Fruit fly (Drosophila melanogaster): ENCODE results near the gene CG15432.

The CG15432 gene

DNA sequence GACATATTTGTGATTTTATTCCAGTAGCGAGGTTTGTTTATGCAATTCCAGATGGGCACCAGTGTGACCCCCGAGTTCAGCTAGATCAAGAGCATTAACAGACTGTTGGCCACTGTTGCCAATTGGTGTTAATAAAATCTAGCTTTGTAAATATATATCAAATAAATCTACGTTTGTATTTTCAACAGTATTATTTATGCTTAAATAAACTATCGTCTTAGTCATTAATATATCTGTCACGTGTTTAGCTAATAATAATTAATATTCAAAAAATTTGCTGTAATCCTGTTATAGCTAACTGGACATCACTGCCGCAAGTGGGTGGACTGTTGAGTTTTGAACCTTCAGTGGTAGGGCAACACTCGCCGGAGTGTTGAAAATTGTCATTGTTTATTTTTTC lies 17.4 kb downstream of the CG15432 start, which contains the start of the genes mRpL27 and CG15435:
Gene mRpL27, minus strand, starts transcription at position 96 of the 400 bp plus-strand sequence.
Gene CG15435, plus strand, starts transcription at position 187 of the 400 bp plus-strand sequence.
- no peak for TF ChIP-seq CG5204 (GFP tag; optimal IDR thresholded peaks at IDR 0.05)
- peak; percentile 20 for TF ChIP-seq cic (GFP tag; optimal IDR thresholded peaks at IDR 0.05)
- peak; percentile 66 for TF ChIP-seq Mnt (GFP tag; optimal IDR thresholded peaks at IDR 0.05)
- TF ChIP-seq tj (GFP tag; optimal IDR thresholded peaks at IDR 0.05), result peak; percentile 10
- TF ChIP-seq bab1 (GFP tag; optimal IDR thresholded peaks at IDR 0.05), result peak; percentile 49
- peak; percentile 26 for TF ChIP-seq CG7045 (GFP tag; optimal IDR thresholded peaks at IDR 0.05)
- no peak for TF ChIP-seq ovo (GFP tag; optimal IDR thresholded peaks at IDR 0.05)
- TF ChIP-seq CG11617 (GFP tag; optimal IDR thresholded peaks at IDR 0.05), result peak; percentile 42
- TF ChIP-seq cnc (optimal IDR thresholded peaks at IDR 0.05), result no peak
- no peak for TF ChIP-seq Clk (GFP tag; optimal IDR thresholded peaks at IDR 0.05)
- TF ChIP-seq CG1620 (GFP tag; optimal IDR thresholded peaks at IDR 0.05), result peak; percentile 50
- no peak for TF ChIP-seq kay (GFP tag; ENCODE audit: borderline replicate concordance)
- TF ChIP-seq Hr96 (GFP tag; optimal IDR thresholded peaks at IDR 0.05), result peak; percentile 54
- TF ChIP-seq pad (GFP tag; optimal IDR thresholded peaks at IDR 0.05), result peak; percentile 31
- peak; percentile 61 for TF ChIP-seq toe (GFP tag; optimal IDR thresholded peaks at IDR 0.05)
- peak; percentile 41 for TF ChIP-seq CG7101 (tag; optimal IDR thresholded peaks at IDR 0.05)
- TF ChIP-seq CG12768 (GFP tag; optimal IDR thresholded peaks at IDR 0.05), result peak; percentile 74
- peak; percentile 2 for TF ChIP-seq CG33017 (tag; optimal IDR thresholded peaks at IDR 0.05)
- TF ChIP-seq Crg-1 (GFP tag; optimal IDR thresholded peaks at IDR 0.05), result no peak
- TF ChIP-seq CG14711 (tag; optimal IDR thresholded peaks at IDR 0.05), result peak; percentile 81

DNA sequence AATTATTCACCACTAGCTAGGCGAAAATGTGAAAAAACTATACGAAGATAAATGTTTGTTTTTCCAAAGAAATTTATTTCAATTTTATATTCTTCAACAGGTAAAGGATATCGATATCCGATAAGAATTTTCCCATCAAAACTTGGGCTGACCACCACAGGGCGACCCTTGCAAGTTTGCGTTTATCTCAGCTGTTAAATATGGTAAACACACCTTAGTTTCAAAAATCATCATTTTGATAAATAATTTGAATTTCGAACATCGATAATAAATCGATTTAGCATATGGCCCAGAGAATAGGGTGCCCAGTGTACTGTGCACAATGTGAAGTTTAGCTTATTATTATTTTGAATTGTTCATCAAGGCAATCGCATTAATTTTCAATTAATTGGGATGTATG lies 21.2 kb downstream of the CG15432 start, which contains the start of the genes CG15443 and Paris:
Gene CG15443, minus strand, starts transcription at position 125 of the 400 bp plus-strand sequence.
Gene Paris, plus strand, starts transcription at position 289 of the 400 bp plus-strand sequence.
- TF ChIP-seq kay (GFP tag; ENCODE audit: borderline replicate concordance) (no peak), CG7101 (tag; optimal IDR thresholded peaks at IDR 0.05) (no peak), CG14711 (tag; optimal IDR thresholded peaks at IDR 0.05) (no peak), toe (GFP tag; optimal IDR thresholded peaks at IDR 0.05) (no peak), Crg-1 (GFP tag; optimal IDR thresholded peaks at IDR 0.05) (peak; percentile 34), pad (GFP tag; optimal IDR thresholded peaks at IDR 0.05) (no peak)

DNA sequence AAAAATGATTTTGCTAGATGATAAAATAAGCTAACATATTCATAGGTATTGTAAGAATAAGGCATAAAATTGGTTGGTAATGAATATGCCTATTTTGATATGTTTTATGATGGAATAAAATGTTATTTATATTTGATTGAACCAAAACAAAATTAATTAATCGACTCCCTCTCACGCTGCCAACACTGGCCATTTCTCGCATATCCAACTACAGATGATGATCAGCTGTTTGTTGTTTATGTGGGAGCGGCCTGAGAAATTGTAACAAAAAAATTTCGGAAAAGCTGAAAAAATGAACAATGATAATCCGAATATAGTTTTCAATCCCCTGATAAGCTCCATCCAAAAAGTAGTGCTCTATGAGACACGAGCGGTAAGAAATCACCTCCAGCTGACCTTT lies 22.8 kb downstream of the CG15432 start, which contains the start of gene FIG4:
Gene FIG4, plus strand, starts transcription at position 229 of the 400 bp plus-strand sequence.
- TF ChIP-seq Crg-1 (GFP tag; optimal IDR thresholded peaks at IDR 0.05), result no peak
- TF ChIP-seq bab1 (GFP tag; optimal IDR thresholded peaks at IDR 0.05), result peak; percentile 59
- TF ChIP-seq CG5204 (GFP tag; optimal IDR thresholded peaks at IDR 0.05), result no peak
- TF ChIP-seq Hr96 (GFP tag; optimal IDR thresholded peaks at IDR 0.05), result no peak
- no peak for TF ChIP-seq pad (GFP tag; optimal IDR thresholded peaks at IDR 0.05)
- TF ChIP-seq CG14711 (tag; optimal IDR thresholded peaks at IDR 0.05), result no peak

DNA sequence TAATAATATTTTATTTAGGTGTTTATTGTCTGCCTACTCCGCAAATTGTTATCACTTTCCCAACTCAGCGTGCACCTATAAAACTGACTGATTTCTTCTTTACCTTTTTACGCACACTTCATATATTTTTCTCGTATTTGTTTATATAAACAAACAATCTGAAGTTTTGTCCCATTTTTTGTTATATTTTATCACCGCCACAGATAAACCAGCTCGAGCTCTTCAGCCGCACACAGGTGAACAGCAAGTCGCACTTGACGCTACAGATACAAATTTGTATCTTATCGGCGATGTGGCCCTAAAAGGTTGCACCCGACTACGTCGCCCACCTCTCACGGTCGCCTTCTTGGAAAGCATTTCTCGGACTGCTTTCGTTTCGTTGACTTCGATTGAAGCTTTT lies 33.3 kb downstream of the CG15432 start:
- TF ChIP-seq pad (GFP tag; optimal IDR thresholded peaks at IDR 0.05) (no peak), CG7045 (GFP tag; optimal IDR thresholded peaks at IDR 0.05) (no peak), toe (GFP tag; optimal IDR thresholded peaks at IDR 0.05) (no peak), CG11617 (GFP tag; optimal IDR thresholded peaks at IDR 0.05) (peak; percentile 7), CG33017 (tag; optimal IDR thresholded peaks at IDR 0.05) (no peak), ovo (GFP tag; optimal IDR thresholded peaks at IDR 0.05) (no peak), CG7101 (tag; optimal IDR thresholded peaks at IDR 0.05) (no peak), cnc (optimal IDR thresholded peaks at IDR 0.05) (no peak), CG12768 (GFP tag; optimal IDR thresholded peaks at IDR 0.05) (peak; percentile 8), bab1 (GFP tag; optimal IDR thresholded peaks at IDR 0.05) (no peak), Clk (GFP tag; optimal IDR thresholded peaks at IDR 0.05) (no peak), cic (GFP tag; optimal IDR thresholded peaks at IDR 0.05) (peak; percentile 21)

DNA sequence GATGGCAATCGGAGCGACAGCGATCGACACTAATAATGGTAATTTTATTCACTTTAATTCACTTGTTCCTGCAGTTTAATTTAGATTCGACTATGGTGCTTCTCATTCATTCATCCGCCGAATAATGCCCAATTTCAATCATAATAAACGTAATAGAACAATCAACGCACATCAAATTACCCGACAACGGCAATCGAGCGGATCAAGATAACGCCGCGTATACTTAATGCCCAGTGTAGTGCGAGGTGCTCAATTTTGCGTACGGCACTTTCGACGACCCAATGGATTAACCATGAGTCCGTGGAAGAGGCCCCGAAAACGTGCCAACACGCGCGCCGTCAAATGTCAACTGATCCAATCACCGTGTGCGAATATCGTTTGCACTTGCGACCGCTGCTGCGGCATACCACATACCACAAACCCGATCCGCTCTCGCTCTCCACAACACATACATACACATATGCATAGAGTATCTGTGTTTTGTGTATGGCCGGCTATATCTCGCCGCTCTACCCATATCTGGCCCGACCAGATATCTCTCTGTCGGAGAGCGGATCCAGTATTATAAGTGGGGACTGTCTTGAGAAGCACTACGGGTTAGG lies 34.7 kb downstream of the CG15432 start, which contains the start of gene ine:
Gene ine, minus strand, starts transcription at position 351 of the 602 bp plus-strand sequence.
- TF ChIP-seq cnc (optimal IDR thresholded peaks at IDR 0.05) (no peak), Clk (GFP tag; optimal IDR thresholded peaks at IDR 0.05) (no peak), Mnt (GFP tag; optimal IDR thresholded peaks at IDR 0.05) (peak; percentile 1), pad (GFP tag; optimal IDR thresholded peaks at IDR 0.05) (no peak), cic (GFP tag; optimal IDR thresholded peaks at IDR 0.05) (no peak)

DNA sequence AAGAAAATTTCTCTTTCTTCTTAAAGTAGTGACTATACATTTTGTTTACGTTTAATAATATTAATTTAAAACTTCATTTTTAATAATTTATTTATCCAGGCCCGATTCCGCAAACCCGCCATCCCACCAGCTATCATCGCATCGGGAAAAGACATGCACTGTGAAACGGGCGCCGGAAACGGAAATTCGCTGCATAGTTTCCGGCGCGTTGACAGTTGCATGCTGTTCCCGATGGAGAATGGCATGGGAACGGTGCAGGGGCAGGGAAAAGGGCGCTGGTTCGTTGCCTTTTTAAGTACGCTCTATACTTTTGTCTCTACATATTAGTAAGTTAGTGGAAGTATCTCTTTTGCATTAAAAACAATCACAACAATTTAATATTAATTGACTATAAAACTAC lies 35.9 kb downstream of the CG15432 start:
- TF ChIP-seq CG11617 (GFP tag; optimal IDR thresholded peaks at IDR 0.05), result no peak
- no peak for TF ChIP-seq CG7101 (tag; optimal IDR thresholded peaks at IDR 0.05)
- TF ChIP-seq cnc (optimal IDR thresholded peaks at IDR 0.05), result no peak
- TF ChIP-seq pad (GFP tag; optimal IDR thresholded peaks at IDR 0.05), result no peak
- TF ChIP-seq CG14711 (tag; optimal IDR thresholded peaks at IDR 0.05), result no peak
- TF ChIP-seq kay (GFP tag; ENCODE audit: borderline replicate concordance), result no peak
- TF ChIP-seq Clk (GFP tag; optimal IDR thresholded peaks at IDR 0.05), result no peak
- no peak for TF ChIP-seq Crg-1 (GFP tag; optimal IDR thresholded peaks at IDR 0.05)
- TF ChIP-seq CG33017 (tag; optimal IDR thresholded peaks at IDR 0.05), result no peak
- no peak for TF ChIP-seq CG7045 (GFP tag; optimal IDR thresholded peaks at IDR 0.05)
- no peak for TF ChIP-seq ovo (GFP tag; optimal IDR thresholded peaks at IDR 0.05)
- TF ChIP-seq CG1620 (GFP tag; optimal IDR thresholded peaks at IDR 0.05), result no peak
- no peak for TF ChIP-seq Mnt (GFP tag; optimal IDR thresholded peaks at IDR 0.05)
- no peak for TF ChIP-seq tj (GFP tag; optimal IDR thresholded peaks at IDR 0.05)
- no peak for TF ChIP-seq Hr96 (GFP tag; optimal IDR thresholded peaks at IDR 0.05)
- TF ChIP-seq bab1 (GFP tag; optimal IDR thresholded peaks at IDR 0.05), result no peak
- TF ChIP-seq toe (GFP tag; optimal IDR thresholded peaks at IDR 0.05), result no peak
- no peak for TF ChIP-seq CG5204 (GFP tag; optimal IDR thresholded peaks at IDR 0.05)
- no peak for TF ChIP-seq CG12768 (GFP tag; optimal IDR thresholded peaks at IDR 0.05)
- no peak for TF ChIP-seq cic (GFP tag; optimal IDR thresholded peaks at IDR 0.05)
